Fruit fly (Drosophila melanogaster): ENCODE data around the gene mTor.
A peak's percentile ranks its signal among the peaks of the same experiment; 100 is the strongest.

mTor gene

dm6 chr2L:13004059-13004870 lies at the start of gene mTor, which contains the start of gene Vha68-1:
mTor (plus strand) TSS chr2L:13004480.
Vha68-1 (minus strand) TSS chr2L:13004107.
- TF ChIP-seq CG17801 (GFP tag; optimal IDR thresholded peaks at IDR 0.05; ENCODE audit: partially characterized antibody): peak; percentile 53

DNA sequence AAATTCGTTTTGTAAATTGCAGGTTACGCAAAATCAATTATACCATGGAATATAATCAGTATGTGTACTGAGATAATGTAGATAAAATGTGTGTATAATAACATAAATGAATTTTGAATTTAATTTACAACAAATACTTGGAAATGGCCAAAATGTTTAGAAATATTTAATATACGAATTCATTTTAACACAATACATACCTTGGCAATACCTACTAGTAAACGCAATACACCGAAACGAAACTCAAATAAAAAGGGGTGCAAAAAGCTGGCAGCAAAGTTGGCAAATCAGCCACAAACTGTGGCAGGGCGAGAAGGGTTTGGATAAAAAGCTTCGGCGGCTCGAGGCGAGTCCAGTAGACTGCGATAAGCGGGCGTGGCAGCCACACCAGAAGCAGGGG lies 38.0 kb upstream of the mTor start, which contains the start of gene CG16800:
Gene CG16800 (plus strand): TSS at position 301 of the 400 bp plus-strand sequence.
- no peak for TF ChIP-seq CG17801 (GFP tag; optimal IDR thresholded peaks at IDR 0.05; ENCODE audit: partially characterized antibody)

DNA sequence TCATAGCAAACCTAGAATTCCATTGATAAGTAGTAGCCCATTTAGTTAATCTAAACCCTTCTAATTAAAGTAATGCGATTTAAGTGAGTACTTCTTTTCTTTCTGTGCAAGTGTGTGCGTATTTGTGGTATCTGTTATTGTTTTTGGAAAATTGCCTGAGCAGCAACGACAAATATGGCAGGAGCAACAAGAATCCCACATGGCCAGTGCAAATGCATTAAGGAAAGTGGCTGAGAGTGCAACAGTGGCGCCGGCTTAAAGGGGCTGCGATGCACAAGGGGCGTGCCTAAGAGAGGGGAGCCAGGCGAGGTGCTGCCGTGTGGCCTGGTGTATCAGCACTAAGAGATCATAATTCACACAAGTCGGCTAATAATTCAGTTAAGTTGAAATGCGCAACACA lies 34.7 kb upstream of the mTor start:
- no peak for TF ChIP-seq CG17801 (GFP tag; optimal IDR thresholded peaks at IDR 0.05; ENCODE audit: partially characterized antibody)

DNA sequence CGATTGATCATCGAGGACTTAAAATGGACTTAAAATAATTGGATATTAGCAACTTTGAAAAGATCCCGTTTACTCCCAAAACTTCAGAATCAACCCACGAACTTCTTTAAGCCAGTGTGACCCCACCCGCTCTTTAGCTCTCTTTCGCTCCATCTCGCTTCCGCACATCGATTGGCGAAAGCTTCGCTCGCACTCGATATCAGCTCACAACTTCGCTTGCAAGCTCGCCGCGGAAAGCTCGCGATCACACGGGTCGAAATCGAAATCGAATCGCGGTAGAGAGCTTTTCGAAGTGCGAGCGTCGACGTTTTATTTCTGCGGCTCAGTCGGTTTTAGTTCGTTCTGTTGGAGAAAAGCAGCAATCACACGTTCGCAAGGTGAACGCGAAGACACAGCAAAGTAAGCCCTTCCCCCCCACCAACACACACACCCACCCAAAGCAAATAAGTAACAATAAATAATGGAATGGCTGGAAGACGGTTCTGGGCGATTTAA lies 30.2 kb upstream of the mTor start, which contains the start of gene Vha68-2:
Gene Vha68-2 (plus strand): TSS at position 278 of the 495 bp plus-strand sequence.
- peak; percentile 66 for TF ChIP-seq CG17801 (GFP tag; optimal IDR thresholded peaks at IDR 0.05; ENCODE audit: partially characterized antibody)

dm6 chr2L:12974562-12975366 lies 29.5 kb upstream of the mTor start:
- no peak for TF ChIP-seq CG17801 (GFP tag; optimal IDR thresholded peaks at IDR 0.05; ENCODE audit: partially characterized antibody)

dm6 chr2L:12975367-12975655 lies 29.0 kb upstream of the mTor start:
- no peak for TF ChIP-seq CG17801 (GFP tag; optimal IDR thresholded peaks at IDR 0.05; ENCODE audit: partially characterized antibody)

- TF ChIP-seq CG17801 (GFP tag; optimal IDR thresholded peaks at IDR 0.05; ENCODE audit: partially characterized antibody): no peak
These were observed 25.8 kb upstream of the mTor start, which contains the start of gene Vha68-3 for dm6 chr2L:12978486-12978885. Vha68-3 (plus strand) TSS chr2L:12978786.

DNA sequence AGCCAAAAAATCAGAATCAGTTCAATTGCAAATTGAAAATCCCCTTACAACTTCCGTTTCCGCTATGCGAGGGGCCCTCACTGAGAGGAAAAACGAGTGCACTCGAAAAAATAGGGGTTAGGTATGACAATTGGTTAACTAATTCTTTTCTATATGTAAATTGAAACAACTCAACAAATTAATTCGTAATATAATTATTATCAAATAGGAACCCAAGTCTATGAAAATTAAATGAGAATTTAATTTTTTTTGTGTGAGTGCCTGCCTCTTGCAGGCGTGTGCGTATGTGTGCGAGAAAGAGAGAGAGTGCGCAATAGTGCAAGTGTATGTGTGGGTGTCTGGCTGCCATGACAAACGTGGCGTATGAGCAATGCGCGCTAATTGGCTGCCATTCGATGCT lies 22.2 kb upstream of the mTor start:
- no peak for TF ChIP-seq CG17801 (GFP tag; optimal IDR thresholded peaks at IDR 0.05; ENCODE audit: partially characterized antibody)

DNA sequence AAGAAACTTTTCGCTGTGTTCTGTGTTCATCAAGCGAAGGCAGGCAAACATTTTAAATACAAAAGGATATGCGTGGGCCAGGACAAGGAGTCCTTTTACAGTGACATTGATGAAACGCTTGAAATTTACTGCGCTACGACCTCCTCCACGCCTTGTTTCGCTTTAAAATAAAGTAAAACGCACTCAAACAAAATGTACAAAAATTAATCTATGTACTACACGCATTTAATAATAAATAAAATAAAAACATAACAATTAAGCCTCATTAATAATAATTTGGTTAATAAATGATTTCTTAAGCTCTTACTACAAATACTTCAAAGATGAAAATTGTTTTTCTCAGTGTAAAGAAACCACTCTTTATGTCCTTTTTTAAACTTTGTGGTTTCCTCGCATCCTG lies 19.2 kb upstream of the mTor start:
- TF ChIP-seq CG17801 (GFP tag; optimal IDR thresholded peaks at IDR 0.05; ENCODE audit: partially characterized antibody): no peak

DNA sequence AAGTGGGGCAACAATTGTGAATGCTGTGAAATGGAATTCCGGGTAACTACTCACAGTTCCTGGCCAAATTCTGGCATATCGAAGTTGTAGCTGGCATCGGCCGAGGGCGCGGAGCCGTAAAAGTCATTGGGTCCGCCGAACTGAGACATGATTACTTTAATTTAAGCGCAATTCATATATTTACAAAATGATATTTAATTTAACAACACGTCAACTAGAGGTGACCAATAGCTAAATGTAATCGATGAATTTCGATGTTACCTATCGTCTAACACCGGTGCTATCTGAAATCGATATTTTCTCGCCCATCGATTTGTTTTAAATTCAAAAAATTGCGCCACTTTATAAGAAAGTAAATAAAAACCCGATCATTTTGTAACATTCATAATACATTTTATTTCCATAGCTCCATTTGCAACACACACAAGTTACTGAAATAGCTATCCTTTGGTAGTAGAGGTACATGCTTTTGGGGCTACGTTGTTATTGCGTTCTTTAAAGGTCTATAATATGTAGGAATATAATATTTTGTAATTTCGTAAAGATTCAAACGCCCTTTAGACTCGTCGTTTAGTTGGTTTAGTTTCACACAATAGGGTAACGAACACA lies 3.8 kb upstream of the mTor start, which contains the start of gene Yip1d1:
Gene Yip1d1 (minus strand): TSS at position 243 of the 609 bp plus-strand sequence.
- peak; percentile 1 for TF ChIP-seq CG17801 (GFP tag; optimal IDR thresholded peaks at IDR 0.05; ENCODE audit: partially characterized antibody)

- no peak for TF ChIP-seq CG17801 (GFP tag; optimal IDR thresholded peaks at IDR 0.05; ENCODE audit: partially characterized antibody)
These were observed 621 bp upstream of the mTor start for dm6 chr2L:13003659-13004058.

DNA sequence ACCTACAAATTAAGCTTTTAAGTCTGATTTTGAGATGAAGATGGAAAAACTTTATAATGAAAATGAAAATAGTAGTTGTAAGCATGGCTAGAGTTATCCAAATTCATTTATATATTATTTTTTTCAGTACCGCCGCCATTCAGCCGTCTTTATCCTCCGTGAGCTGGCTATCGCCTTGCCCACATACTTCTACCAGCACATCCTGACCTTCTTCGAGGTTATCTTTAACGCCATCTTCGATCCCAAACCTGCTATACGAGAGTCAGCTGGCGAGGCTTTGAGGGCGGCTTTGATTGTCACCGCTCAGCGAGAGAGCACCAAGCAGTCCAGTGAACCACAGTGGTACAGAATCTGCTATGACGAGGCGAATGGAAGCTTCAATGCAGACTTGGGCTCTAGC lies 1.0 kb downstream of the mTor start:
- TF ChIP-seq CG17801 (GFP tag; optimal IDR thresholded peaks at IDR 0.05; ENCODE audit: partially characterized antibody): no peak

DNA sequence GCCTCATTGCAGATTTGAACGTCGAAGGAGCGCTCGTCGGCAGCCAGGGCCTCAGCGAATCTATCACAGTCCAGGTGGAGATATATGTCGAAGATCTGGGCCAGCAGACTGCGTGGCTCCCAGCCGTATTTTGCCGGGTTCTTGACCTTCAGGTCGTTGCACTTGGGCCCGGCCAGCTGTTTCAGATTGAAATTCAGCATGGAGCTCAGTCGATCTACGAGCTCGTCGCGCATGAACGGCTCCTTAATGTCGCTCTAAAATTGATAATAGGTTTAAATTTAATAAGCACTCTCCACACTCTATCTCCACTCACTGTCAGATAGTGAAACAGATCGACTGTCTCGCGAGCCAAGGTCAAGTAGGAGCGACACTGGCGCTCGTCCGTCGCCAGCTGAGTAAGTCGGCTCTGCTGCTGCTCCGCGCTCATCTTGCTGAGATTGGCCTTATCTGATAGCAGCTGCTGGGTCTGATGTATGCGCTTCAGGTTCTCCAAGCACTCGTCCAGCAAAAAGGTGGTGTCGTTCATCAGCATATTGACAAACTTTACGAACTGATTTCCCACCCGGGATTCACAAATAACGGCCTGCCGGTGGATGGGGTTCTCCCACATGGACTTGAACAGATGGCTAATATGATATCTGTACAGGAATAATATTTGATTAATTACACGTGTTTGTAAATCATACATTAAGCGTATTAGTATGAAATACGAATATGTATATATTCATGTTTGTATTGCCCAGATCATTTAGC lies 9.9 kb downstream of the mTor start:
- TF ChIP-seq CG17801 (GFP tag; optimal IDR thresholded peaks at IDR 0.05; ENCODE audit: partially characterized antibody): no peak

DNA sequence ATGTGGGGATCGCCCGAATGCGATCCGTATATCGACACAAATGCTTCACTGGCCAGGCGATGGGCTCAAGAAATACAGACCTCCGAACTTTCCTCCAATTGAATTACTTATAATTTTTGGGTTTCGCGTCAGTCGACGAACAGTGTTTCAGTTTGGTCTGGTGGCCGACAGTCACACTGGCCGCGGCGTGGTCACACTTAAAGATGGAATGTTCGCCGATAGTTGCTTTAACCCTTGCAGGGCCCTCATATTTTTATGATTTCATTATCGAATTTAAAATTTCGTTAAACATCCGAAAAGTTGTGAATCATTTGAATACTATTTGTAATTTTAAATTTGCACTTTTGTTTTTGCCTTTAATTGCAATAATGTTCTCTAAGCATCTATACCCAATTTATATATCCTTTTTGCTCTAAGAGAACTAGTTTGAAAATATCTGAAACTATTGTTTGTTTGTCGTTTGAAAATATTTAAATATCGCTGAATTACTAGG lies 14.8 kb downstream of the mTor start, which contains the start of gene Ube4B:
Gene Ube4B (minus strand): TSS at position 443 of the 493 bp plus-strand sequence.
- peak; percentile 33 for TF ChIP-seq CG17801 (GFP tag; optimal IDR thresholded peaks at IDR 0.05; ENCODE audit: partially characterized antibody)

All from ovary, adult (tissue).